Fruit fly (Drosophila melanogaster) whole organism, embryonic: ENCODE measurements around the gene CycB3.

ENCODE experiments used
- Asciz ChIP-seq: fragments of 200-800 bp; sonication (Bioruptor generic); optimal IDR thresholded peaks from 2 replicates; lab custom pipeline; 2017; ENCODE audit warnings: missing biosample characterization, mild to moderate bottlenecking, missing genetic modification characterization, missing genetic modification reagents
- BEAF-32 ChIP-seq: fragments of 200-800 bp; sonication (Bioruptor generic); optimal IDR thresholded peaks from 3 replicates; lab custom pipeline; 2017; ENCODE audit warnings: missing biosample characterization, missing genetic modification characterization, mild to moderate bottlenecking, moderate library complexity, missing genetic modification reagents
- BtbVII ChIP-seq: fragments of 200-800 bp; sonication (Bioruptor generic); optimal IDR thresholded peaks from 3 replicates; lab custom pipeline; 2017; ENCODE audit warnings: missing biosample characterization, mild to moderate bottlenecking, missing genetic modification characterization
- CG10267 ChIP-seq: fragments of 200-800 bp; sonication (Bioruptor generic); optimal IDR thresholded peaks from 2 replicates; lab custom pipeline; 2018; ENCODE audit warnings: missing biosample characterization, mild to moderate bottlenecking, missing genetic modification characterization, moderate library complexity
- CG11695 ChIP-seq: fragments of 200-800 bp; sonication (Bioruptor generic); IDR thresholded peaks from 3 replicates; pipeline ENCODE4 v1.3.6; 2022; ENCODE audit warnings: missing biosample characterization, missing genetic modification characterization
- CG12659 ChIP-seq: fragments of 200-800 bp; sonication (Bioruptor generic); optimal IDR thresholded peaks from 3 replicates; lab custom pipeline; 2017; ENCODE audit warnings: mild to moderate bottlenecking, missing biosample characterization, missing genetic modification reagents, missing genetic modification characterization
- CG12942 ChIP-seq: fragments of 200-800 bp; sonication (Bioruptor generic); optimal IDR thresholded peaks from 3 replicates; lab custom pipeline; 2016; ENCODE audit warnings: missing biosample characterization, missing genetic modification characterization
- CG13287 ChIP-seq: fragments of 200-800 bp; sonication (Bioruptor generic); IDR thresholded peaks from 2 replicates; pipeline ENCODE4 v1.3.6; 2022; ENCODE audit warnings: missing biosample characterization, missing genetic modification characterization; ENCODE audit not compliant: partially characterized antibody
- CG13424 ChIP-seq: fragments of 200-800 bp; sonication (Bioruptor generic); optimal IDR thresholded peaks from 2 replicates; lab custom pipeline; 2019; ENCODE audit warnings: missing biosample characterization, mild to moderate bottlenecking, missing genetic modification characterization, moderate library complexity
- CG14014 ChIP-seq: fragments of 200-800 bp; sonication (Bioruptor generic); IDR thresholded peaks from 2 replicates; pipeline ENCODE4 v1.3.6; 2022; ENCODE audit warnings: missing biosample characterization, missing genetic modification characterization
- CG15269 ChIP-seq: fragments of 200-800 bp; sonication (Bioruptor generic); optimal IDR thresholded peaks from 2 replicates; lab custom pipeline; 2018; ENCODE audit warnings: missing biosample characterization, mild to moderate bottlenecking, missing genetic modification characterization, moderate library complexity
- CG1602 ChIP-seq: fragments of 200-800 bp; sonication (Bioruptor generic); optimal IDR thresholded peaks from 3 replicates; lab custom pipeline; 2016; ENCODE audit warnings: missing biosample characterization, missing genetic modification characterization
- CG1603 ChIP-seq: fragments of 200-800 bp; sonication (Bioruptor generic); optimal IDR thresholded peaks from 2 replicates; lab custom pipeline; 2019; ENCODE audit warnings: missing biosample characterization, mild to moderate bottlenecking, missing genetic modification characterization, moderate library complexity
- CG16815 ChIP-seq: fragments of 200-800 bp; sonication (Bioruptor generic); optimal IDR thresholded peaks from 3 replicates; lab custom pipeline; 2017; ENCODE audit warnings: missing biosample characterization, mild to moderate bottlenecking, missing genetic modification characterization
- CG17568 ChIP-seq: fragments of 200-800 bp; sonication (Bioruptor generic); optimal IDR thresholded peaks from 2 replicates; lab custom pipeline; 2018; ENCODE audit warnings: missing biosample characterization, mild to moderate bottlenecking, missing genetic modification characterization, moderate library complexity
- CG18476 ChIP-seq: fragments of 200-800 bp; sonication (Bioruptor generic); optimal IDR thresholded peaks from 2 replicates; lab custom pipeline; 2016; ENCODE audit warnings: missing biosample characterization, mild to moderate bottlenecking, missing genetic modification characterization
- CG31441 ChIP-seq: fragments of 200-800 bp; sonication (Bioruptor generic); IDR thresholded peaks from 2 replicates; pipeline ENCODE4 v1.3.6; 2022; ENCODE audit warnings: missing biosample characterization, missing genetic modification characterization
- CG3281 ChIP-seq: fragments of 200-800 bp; sonication (Bioruptor generic); optimal IDR thresholded peaks from 3 replicates; lab custom pipeline; 2017; ENCODE audit warnings: missing biosample characterization, mild to moderate bottlenecking, missing genetic modification characterization
- CG4617 ChIP-seq: fragments of 200-800 bp; sonication (Bioruptor generic); optimal IDR thresholded peaks from 3 replicates; lab custom pipeline; 2016; ENCODE audit warnings: missing biosample characterization, missing genetic modification characterization, borderline replicate concordance
- CG5180 ChIP-seq: fragments of 200-800 bp; sonication (Bioruptor generic); optimal IDR thresholded peaks from 3 replicates; lab custom pipeline; 2017; ENCODE audit warnings: missing biosample characterization, missing genetic modification characterization, mild to moderate bottlenecking, moderate library complexity, missing genetic modification reagents
- CG7839 ChIP-seq: fragments of 200-800 bp; sonication (Bioruptor generic); optimal IDR thresholded peaks from 3 replicates; lab custom pipeline; 2018; ENCODE audit warnings: missing biosample characterization, mild to moderate bottlenecking, missing genetic modification characterization, moderate library complexity
- CG8924 ChIP-seq: fragments of 200-800 bp; optimal IDR thresholded peaks from 3 replicates; lab custom pipeline; 2019; ENCODE audit warnings: missing biosample characterization, mild to moderate bottlenecking, missing genetic modification characterization, moderate library complexity
- Deaf1 ChIP-seq: fragments of 200-800 bp; optimal IDR thresholded peaks from 3 replicates; lab custom pipeline; 2019; ENCODE audit warnings: missing biosample characterization, mild to moderate bottlenecking, missing genetic modification characterization, moderate library complexity
- Elba2 ChIP-seq: fragments of 200-800 bp; sonication (Bioruptor generic); optimal IDR thresholded peaks from 3 replicates; lab custom pipeline; 2016; ENCODE audit warnings: missing biosample characterization, missing genetic modification characterization
- Hmr ChIP-seq: fragments of 200-800 bp; sonication (Bioruptor generic); optimal IDR thresholded peaks from 3 replicates; lab custom pipeline; 2017; ENCODE audit warnings: mild to moderate bottlenecking, missing biosample characterization, missing genetic modification reagents, missing genetic modification characterization
- NC2α ChIP-seq: fragments of 200-800 bp; sonication (Bioruptor generic); optimal IDR thresholded peaks from 2 replicates; lab custom pipeline; 2016; ENCODE audit warnings: missing biosample characterization, missing genetic modification characterization
- NfI ChIP-seq: fragments of 200-800 bp; sonication (Bioruptor generic); optimal IDR thresholded peaks from 3 replicates; lab custom pipeline; 2018; ENCODE audit warnings: missing biosample characterization, mild to moderate bottlenecking, missing genetic modification characterization, moderate library complexity
- Sox100B ChIP-seq: fragments of 200-800 bp; sonication (Bioruptor generic); optimal IDR thresholded peaks from 3 replicates; lab custom pipeline; 2018; ENCODE audit warnings: missing biosample characterization, mild to moderate bottlenecking, missing genetic modification characterization
- Sry-β ChIP-seq: fragments of 200-800 bp; sonication (Bioruptor generic); optimal IDR thresholded peaks from 2 replicates; lab custom pipeline; 2018; ENCODE audit warnings: missing biosample characterization, mild to moderate bottlenecking, missing genetic modification characterization, moderate library complexity
- cas ChIP-seq: fragments of 200-800 bp; sonication (Bioruptor generic); IDR thresholded peaks from 2 replicates; pipeline ENCODE4 v1.3.6; 2022; ENCODE audit warnings: missing biosample characterization, missing genetic modification characterization
- cato ChIP-seq: fragments of 200-800 bp; sonication (Bioruptor generic); optimal IDR thresholded peaks from 2 replicates; lab custom pipeline; 2016; ENCODE audit warnings: missing biosample characterization, missing genetic modification characterization, borderline replicate concordance
- fru ChIP-seq: fragments of >200 bp; optimal IDR thresholded peaks from 2 replicates; lab custom pipeline; 2017
- hth ChIP-seq: fragments of >200 bp; optimal IDR thresholded peaks from 2 replicates; lab custom pipeline; 2017; ENCODE audit warnings: inconsistent platforms
- lab ChIP-seq: fragments of 200-800 bp; sonication (Bioruptor generic); optimal IDR thresholded peaks from 3 replicates; lab custom pipeline; 2017; ENCODE audit warnings: missing biosample characterization, missing genetic modification characterization, mild to moderate bottlenecking, moderate library complexity, missing genetic modification reagents
- lmd ChIP-seq: fragments of 200-800 bp; sonication (Bioruptor generic); IDR thresholded peaks from 2 replicates; pipeline ENCODE4 v1.3.6; 2022; ENCODE audit warnings: missing biosample characterization, missing genetic modification characterization
- org-1 ChIP-seq: fragments of 200-800 bp; sonication (Bioruptor generic); optimal IDR thresholded peaks from 2 replicates; lab custom pipeline; 2017; ENCODE audit warnings: missing biosample characterization, missing genetic modification characterization
- pan ChIP-seq, 4 experiments: fragments of >200 bp in 3 of 4; fragments of 200-800 bp in 1 of 4; sonication (Bioruptor generic) in 1 of 4; optimal IDR thresholded peaks in 3 of 4; IDR thresholded peaks in 1 of 4; 2 replicates each; pipeline versions ENCODE4 v1.3.6 to Lab custom; 2017 to 2022; ENCODE audit warnings: missing biosample characterization in 2 of 4, missing genetic modification characterization in 2 of 4, mixed read lengths in 1 of 4
- prd ChIP-seq, 3 experiments: fragments of >200 bp in 2 of 3; fragments of 200-800 bp in 1 of 3; sonication (Bioruptor generic) in 1 of 3; optimal IDR thresholded peaks in 2 of 3; IDR thresholded peaks in 1 of 3; 2 replicates in 2 of 3; 3 replicates in 1 of 3; pipeline versions ENCODE4 v1.3.6 to Lab custom; 2017 to 2022; ENCODE audit warnings: missing biosample characterization in 1 of 3, missing genetic modification characterization in 1 of 3
- run ChIP-seq: fragments of 200-800 bp; sonication (Bioruptor generic); optimal IDR thresholded peaks from 3 replicates; lab custom pipeline; 2018; ENCODE audit warnings: missing biosample characterization, mild to moderate bottlenecking, missing genetic modification characterization
- sug ChIP-seq: fragments of 200-800 bp; optimal IDR thresholded peaks from 2 replicates; lab custom pipeline; 2019; ENCODE audit warnings: missing biosample characterization, mild to moderate bottlenecking, missing genetic modification characterization, moderate library complexity
- ttk ChIP-seq: fragments of 200-800 bp; sonication (Bioruptor generic); IDR thresholded peaks from 2 replicates; pipeline ENCODE4 v2.1.2; 2022; ENCODE audit warnings: missing biosample characterization, missing genetic modification characterization
- zfh2 ChIP-seq: fragments of 200-800 bp; sonication (Bioruptor generic); optimal IDR thresholded peaks from 2 replicates; lab custom pipeline; 2016; ENCODE audit warnings: missing biosample characterization, missing genetic modification characterization

CycB3 gene

dm6 chr3R:24905959-24906634, 35.5 kb upstream of the CycB3 start, which contains the start of gene CG13643 (continued):
- TF ChIP-seq hth (lab: Kevin White, UChicago) (no peak), CG15269 (tag; lab: Kevin White, UChicago) (peak; percentile 67), CG31441 (peak; percentile 55; the same call in 1 of the 2 replicates), zfh2 (GFP tag; lab: Kevin White, UChicago) (no peak), pan (optimal IDR thresholded peaks at IDR 0.05; lab: Kevin White, UChicago) (no peak), pan (GFP tag; optimal IDR thresholded peaks at IDR 0.05 in 1 of 2, IDR thresholded peaks at IDR 0.05 in 1 of 2) (no peak), Deaf1 (tag; lab: Kevin White, UChicago) (peak; percentile 76), run (tag; lab: Kevin White, UChicago) (peak; percentile 13), CG5180 (no peak), CG13424 (tag; lab: Kevin White, UChicago) (peak; percentile 64), Sox100B (GFP tag; lab: Kevin White, UChicago) (peak; percentile 68), CG1602 (no peak), CG8924 (tag; lab: Kevin White, UChicago) (peak; percentile 30), cas (GFP tag; lab: Robert Waterston, UW) (no peak), CG12659 (GFP tag; lab: Kevin White, UChicago) (peak; percentile 24), CG12942 (GFP tag; lab: Kevin White, UChicago) (no peak), CG10267 (tag; lab: Kevin White, UChicago) (peak; percentile 30), CG1603 (tag; lab: Kevin White, UChicago) (no peak), CG3281 (GFP tag; lab: Kevin White, UChicago) (no peak), CG14014 (0 out of 2 replicates have a peak, but pooled peaks have one; percentile 35), CG7839 (tag; lab: Kevin White, UChicago) (peak; percentile 3), lab (GFP tag; lab: Kevin White, UChicago) (peak; percentile 52), cato (GFP tag; lab: Kevin White, UChicago) (no peak), Sry-β (GFP tag; lab: Kevin White, UChicago) (no peak), fru (lab: Kevin White, UChicago) (no peak), Hmr (no peak), BEAF-32 (GFP tag; lab: Kevin White, UChicago) (no peak), CG4617 (no peak), CG18476 (GFP tag; lab: Kevin White, UChicago) (no peak), lmd (GFP tag; lab: Robert Waterston, UW) (peak; percentile 15; the same call in 1 of the 2 replicates), BtbVII (GFP tag; lab: Kevin White, UChicago) (no peak), CG16815 (GFP tag; lab: Kevin White, UChicago) (no peak), CG17568 (no peak), CG13287 (GFP tag; lab: Robert Waterston, UW) (no peak), prd (optimal IDR thresholded peaks at IDR 0.05; lab: Kevin White, UChicago) (no peak), prd (GFP tag; IDR thresholded peaks at IDR 0.05; lab: Robert Waterston, UW) (0 out of 3 replicates have a peak, but pooled peaks have one; percentile 9), org-1 (no peak), ttk (GFP tag; lab: Robert Waterston, UW) (no peak), CG11695 (peak; percentile 42; the same call in 1 of the 3 replicates), Asciz (GFP tag; lab: Kevin White, UChicago) (peak; percentile 11), NC2α (GFP tag; lab: Kevin White, UChicago) (no peak), Elba2 (GFP tag; lab: Kevin White, UChicago) (no peak), sug (tag; lab: Kevin White, UChicago) (no peak), NfI (GFP tag; lab: Kevin White, UChicago) (peak; percentile 5)
